Worm (Caenorhabditis elegans) whole organism, L4 larva: ENCODE data around the gene smc-5.

Source experiments
- fos-1 ChIP-seq: fragments of 150-350 bp; optimal IDR thresholded peaks from 2 replicates; lab custom pipeline; 2014; ENCODE audit warnings: missing biosample characterization, missing genetic modification characterization
- pha-4 ChIP-seq, 2 experiments: fragments of 150-350 bp in 1 of 2; fragments of 200-800 bp in 1 of 2; sonication (Bioruptor generic) in 1 of 2; IDR thresholded peaks in 1 of 2; optimal IDR thresholded peaks in 1 of 2; 2 replicates each; pipeline versions ENCODE4 v1.3.6 to Lab custom; 2014 to 2022; ENCODE audit warnings: missing genetic modification characterization in 2 of 2, missing genetic modification reagents in 2 of 2, missing biosample characterization in 1 of 2, missing compliant biosample characterization in 1 of 2
- snpc-4 ChIP-seq: fragments of 150-350 bp; optimal IDR thresholded peaks from 2 replicates; lab custom pipeline; 2014; ENCODE audit warnings: missing biosample characterization, missing genetic modification characterization
- unc-62 ChIP-seq, 3 experiments: fragments of 150-350 bp in 1 of 3; sonication (generic microtip); optimal IDR thresholded peaks in 2 of 3; peaks in 1 of 3; 1 replicate in 1 of 3; 2 replicates in 2 of 3; lab custom pipeline; 2014 to 2017; ENCODE audit warnings: missing biosample characterization in 3 of 3, missing genetic modification characterization in 3 of 3, missing genetic modification reagents in 3 of 3, missing genotype in 1 of 3
- ztf-11 ChIP-seq: fragments of 150-350 bp; optimal IDR thresholded peaks from 2 replicates; lab custom pipeline; 2014; ENCODE audit warnings: missing biosample characterization, missing genetic modification characterization

- TF ChIP-seq snpc-4 (tag; lab: Kevin White, UChicago) (no peak), unc-62 (GFP tag; optimal IDR thresholded peaks at IDR 0.05 in 1 of 2; lab: Kevin White, UChicago) (no peak), unc-62 (tag; optimal IDR thresholded peaks at IDR 0.05; lab: Kevin White, UChicago) (no peak), ztf-11 (no peak), fos-1 (no peak), pha-4 (GFP tag; IDR thresholded peaks at IDR 0.05; lab: Robert Waterston, UW) (no peak), pha-4 (tag; optimal IDR thresholded peaks at IDR 0.05; lab: Kevin White, UChicago) (no peak)
These were observed 22.0 kb upstream of the smc-5 start, which contains the start of gene golg-2 for ce11 chrII:5039912-5040311.
